Fruit fly (Drosophila melanogaster) whole organism, embryonic: ENCODE measurements around the gene LysRS.
A peak's percentile ranks its signal among the peaks of the same experiment; 100 is the strongest.

ENCODE experiments used
- Asciz ChIP-seq: fragments of 200-800 bp; sonication (Bioruptor generic); optimal IDR thresholded peaks from 2 replicates; lab custom pipeline; 2017; ENCODE audit warnings: missing biosample characterization, mild to moderate bottlenecking, missing genetic modification characterization, missing genetic modification reagents
- B-H2 ChIP-seq: fragments of 200-800 bp; sonication (Bioruptor generic); optimal IDR thresholded peaks from 2 replicates; lab custom pipeline; 2018; ENCODE audit warnings: missing biosample characterization, mild to moderate bottlenecking, missing genetic modification characterization
- CG11504 ChIP-seq: fragments of 200-800 bp; sonication (Bioruptor generic); optimal IDR thresholded peaks from 3 replicates; lab custom pipeline; 2019; ENCODE audit warnings: missing biosample characterization, mild to moderate bottlenecking, missing genetic modification characterization, moderate library complexity
- CG12236 ChIP-seq: fragments of 200-800 bp; sonication (Bioruptor generic); optimal IDR thresholded peaks from 2 replicates; lab custom pipeline; 2016; ENCODE audit warnings: missing biosample characterization, missing genetic modification characterization
- CG12299 ChIP-seq: fragments of 200-800 bp; sonication (Bioruptor generic); optimal IDR thresholded peaks from 2 replicates; lab custom pipeline; 2018; ENCODE audit warnings: missing biosample characterization, mild to moderate bottlenecking, missing genetic modification characterization
- CG12659 ChIP-seq: fragments of 200-800 bp; sonication (Bioruptor generic); optimal IDR thresholded peaks from 3 replicates; lab custom pipeline; 2017; ENCODE audit warnings: mild to moderate bottlenecking, missing biosample characterization, missing genetic modification reagents, missing genetic modification characterization
- CG13123 ChIP-seq: fragments of 200-800 bp; sonication (Bioruptor generic); optimal IDR thresholded peaks from 2 replicates; lab custom pipeline; 2016; ENCODE audit warnings: missing biosample characterization, missing genetic modification characterization
- CG15011 ChIP-seq: fragments of 200-800 bp; sonication (Bioruptor generic); optimal IDR thresholded peaks from 3 replicates; lab custom pipeline; 2018; ENCODE audit warnings: missing biosample characterization, mild to moderate bottlenecking, missing genetic modification characterization
- CG31365 ChIP-seq: fragments of 200-800 bp; sonication (Bioruptor generic); optimal IDR thresholded peaks from 2 replicates; lab custom pipeline; 2018; ENCODE audit warnings: missing biosample characterization, mild to moderate bottlenecking, missing genetic modification characterization
- CG32532 ChIP-seq: fragments of 200-800 bp; sonication (Bioruptor generic); IDR thresholded peaks from 2 replicates; pipeline ENCODE4 v1.3.6; 2022; ENCODE audit warnings: missing biosample characterization, missing genetic modification characterization
- CG33557 ChIP-seq: fragments of 200-800 bp; sonication (Bioruptor generic); optimal IDR thresholded peaks from 2 replicates; lab custom pipeline; 2019; ENCODE audit warnings: missing biosample characterization, mild to moderate bottlenecking, missing genetic modification characterization, moderate library complexity
- CG4424 ChIP-seq: fragments of 200-800 bp; sonication (Bioruptor generic); optimal IDR thresholded peaks from 3 replicates; lab custom pipeline; 2016; ENCODE audit warnings: missing biosample characterization, missing genetic modification characterization
- CG4854 ChIP-seq: fragments of 200-800 bp; sonication (Bioruptor generic); optimal IDR thresholded peaks from 2 replicates; lab custom pipeline; 2016; ENCODE audit warnings: missing biosample characterization, missing genetic modification characterization, inconsistent platforms
- CG5245 ChIP-seq: fragments of 200-800 bp; sonication (Bioruptor generic); optimal IDR thresholded peaks from 3 replicates; lab custom pipeline; 2016; ENCODE audit warnings: missing biosample characterization, missing genetic modification characterization
- CG7786 ChIP-seq: fragments of 200-800 bp; sonication (Bioruptor generic); optimal IDR thresholded peaks from 2 replicates; lab custom pipeline; 2016; ENCODE audit warnings: missing biosample characterization, missing genetic modification characterization
- CG7987 ChIP-seq: fragments of 200-800 bp; sonication (Bioruptor generic); optimal IDR thresholded peaks from 2 replicates; lab custom pipeline; 2018; ENCODE audit warnings: missing biosample characterization, mild to moderate bottlenecking, missing genetic modification characterization, moderate library complexity
- CkIIα-i1 ChIP-seq: fragments of 200-800 bp; sonication (Bioruptor generic); IDR thresholded peaks from 2 replicates; pipeline ENCODE4 v1.3.6; 2022; ENCODE audit warnings: missing biosample characterization, missing genetic modification characterization
- Deaf1 ChIP-seq: fragments of 200-800 bp; optimal IDR thresholded peaks from 3 replicates; lab custom pipeline; 2019; ENCODE audit warnings: missing biosample characterization, mild to moderate bottlenecking, missing genetic modification characterization, moderate library complexity
- Dip3 ChIP-seq: fragments of 200-800 bp; sonication (Bioruptor generic); optimal IDR thresholded peaks from 3 replicates; lab custom pipeline; 2016; ENCODE audit warnings: missing biosample characterization, missing genetic modification characterization
- Dll ChIP-seq: fragments of 200-800 bp; sonication (Bioruptor generic); IDR thresholded peaks from 4 replicates; pipeline ENCODE4 v1.3.6; 2022; ENCODE audit warnings: missing biosample characterization, missing genetic modification characterization; ENCODE audit not compliant: partially characterized antibody
- Dref ChIP-seq: fragments of 200-800 bp; sonication (Bioruptor generic); IDR thresholded peaks from 2 replicates; pipeline ENCODE4 v1.3.6; 2022; ENCODE audit warnings: missing biosample characterization, missing genetic modification characterization
- ERR ChIP-seq: fragments of 200-800 bp; sonication (Bioruptor generic); optimal IDR thresholded peaks from 2 replicates; lab custom pipeline; 2016; ENCODE audit warnings: missing biosample characterization, missing genetic modification characterization
- Fer2 ChIP-seq: fragments of 200-800 bp; sonication (Bioruptor generic); optimal IDR thresholded peaks from 2 replicates; lab custom pipeline; 2018; ENCODE audit warnings: missing biosample characterization, mild to moderate bottlenecking, missing genetic modification characterization, moderate library complexity
- Fer3 ChIP-seq: fragments of 200-800 bp; sonication (Bioruptor generic); optimal IDR thresholded peaks from 2 replicates; lab custom pipeline; 2018; ENCODE audit warnings: missing biosample characterization, mild to moderate bottlenecking, missing genetic modification characterization, moderate library complexity
- HLH3B ChIP-seq: fragments of 200-800 bp; sonication (Bioruptor generic); IDR thresholded peaks from 2 replicates; pipeline ENCODE4 v1.3.6; 2022; ENCODE audit warnings: missing biosample characterization, missing genetic modification characterization
- Jarid2 ChIP-seq: fragments of 200-800 bp; sonication (Bioruptor generic); optimal IDR thresholded peaks from 3 replicates; lab custom pipeline; 2017; ENCODE audit warnings: mild to moderate bottlenecking, missing biosample characterization, missing genetic modification reagents, missing genetic modification characterization
- Lim3 ChIP-seq: fragments of 200-800 bp; sonication (Bioruptor generic); IDR thresholded peaks from 2 replicates; pipeline ENCODE4 v1.3.6; 2022; ENCODE audit warnings: missing biosample characterization, missing genetic modification characterization
- Max ChIP-seq: fragments of 200-800 bp; sonication (Bioruptor generic); optimal IDR thresholded peaks from 2 replicates; lab custom pipeline; 2016; ENCODE audit warnings: missing biosample characterization, mild to moderate bottlenecking, missing genetic modification characterization
- Sin3A ChIP-seq: fragments of >200 bp; optimal IDR thresholded peaks from 2 replicates; lab custom pipeline; 2018
- Ssrp ChIP-seq: fragments of 200-800 bp; sonication (Bioruptor generic); optimal IDR thresholded peaks from 2 replicates; lab custom pipeline; 2018; ENCODE audit warnings: missing biosample characterization, mild to moderate bottlenecking, missing genetic modification characterization, moderate library complexity
- Stat92E ChIP-seq, 3 experiments: fragments of >200 bp in 2 of 3; fragments of 200-800 bp in 1 of 3; sonication (Bioruptor generic) in 1 of 3; optimal IDR thresholded peaks; 2 replicates each; lab custom pipeline; 2017 to 2019; ENCODE audit warnings: missing biosample characterization in 3 of 3, missing genetic modification characterization in 3 of 3, mild to moderate bottlenecking in 1 of 3, moderate library complexity in 1 of 3
- abd-A ChIP-seq: fragments of 200-800 bp; sonication (Bioruptor generic); optimal IDR thresholded peaks from 3 replicates; lab custom pipeline; 2019; ENCODE audit warnings: missing biosample characterization, mild to moderate bottlenecking, missing genetic modification characterization, moderate library complexity
- ase ChIP-seq: fragments of 200-800 bp; sonication (Bioruptor generic); IDR thresholded peaks from 3 replicates; pipeline ENCODE4 v1.3.6; 2022; ENCODE audit warnings: missing biosample characterization, missing genetic modification characterization
- bcd ChIP-seq: fragments of 200-800 bp; sonication (Bioruptor generic); optimal IDR thresholded peaks from 2 replicates; lab custom pipeline; 2017; ENCODE audit warnings: missing biosample characterization, mild to moderate bottlenecking, missing genetic modification characterization
- ci ChIP-seq: fragments of 200-800 bp; sonication (Bioruptor generic); IDR thresholded peaks from 3 replicates; pipeline ENCODE4 v1.3.6; 2022; ENCODE audit warnings: missing biosample characterization, missing genetic modification characterization
- dimm ChIP-seq: fragments of 200-800 bp; sonication (Bioruptor generic); IDR thresholded peaks from 2 replicates; pipeline ENCODE4 v1.3.6; 2022; ENCODE audit warnings: missing biosample characterization, missing genetic modification characterization
- grau ChIP-seq: fragments of 200-800 bp; optimal IDR thresholded peaks from 3 replicates; lab custom pipeline; 2019; ENCODE audit warnings: missing biosample characterization, mild to moderate bottlenecking, missing genetic modification characterization, moderate library complexity
- gsb-n ChIP-seq: fragments of 200-800 bp; sonication (Bioruptor generic); optimal IDR thresholded peaks from 3 replicates; lab custom pipeline; 2018; ENCODE audit warnings: missing biosample characterization, mild to moderate bottlenecking, missing genetic modification characterization
- gt ChIP-seq: fragments of 200-800 bp; sonication (Bioruptor generic); IDR thresholded peaks from 2 replicates; pipeline ENCODE4 v1.3.6; 2022; ENCODE audit warnings: missing biosample characterization, missing genetic modification characterization
- kni ChIP-seq: fragments of 200-800 bp; sonication (Bioruptor generic); optimal IDR thresholded peaks from 3 replicates; lab custom pipeline; 2017; ENCODE audit warnings: mild to moderate bottlenecking, missing biosample characterization, missing genetic modification reagents, missing genetic modification characterization
- maf-S ChIP-seq: fragments of 200-800 bp; sonication (Bioruptor generic); optimal IDR thresholded peaks from 2 replicates; lab custom pipeline; 2016; ENCODE audit warnings: missing biosample characterization, missing genetic modification characterization
- onecut ChIP-seq: fragments of 200-800 bp; sonication (Bioruptor generic); IDR thresholded peaks from 2 replicates; pipeline ENCODE4 v1.3.6; 2022; ENCODE audit warnings: missing biosample characterization, missing genetic modification characterization
- peb ChIP-seq: fragments of 200-800 bp; sonication (Bioruptor generic); IDR thresholded peaks from 2 replicates; pipeline ENCODE4 v1.3.6; 2022; ENCODE audit warnings: missing biosample characterization, missing genetic modification characterization
- pros ChIP-seq: fragments of 200-800 bp; sonication (Bioruptor generic); optimal IDR thresholded peaks from 3 replicates; lab custom pipeline; 2019; ENCODE audit warnings: missing biosample characterization, mild to moderate bottlenecking, missing genetic modification characterization, moderate library complexity
- pzg ChIP-seq: fragments of 200-800 bp; sonication (Bioruptor generic); optimal IDR thresholded peaks from 3 replicates; lab custom pipeline; 2018; ENCODE audit warnings: missing biosample characterization, mild to moderate bottlenecking, missing genetic modification characterization, moderate library complexity
- sug ChIP-seq: fragments of 200-800 bp; optimal IDR thresholded peaks from 2 replicates; lab custom pipeline; 2019; ENCODE audit warnings: missing biosample characterization, mild to moderate bottlenecking, missing genetic modification characterization, moderate library complexity
- trem ChIP-seq: fragments of 200-800 bp; optimal IDR thresholded peaks from 3 replicates; lab custom pipeline; 2019; ENCODE audit warnings: missing biosample characterization, mild to moderate bottlenecking, missing genetic modification characterization, moderate library complexity
- vfl ChIP-seq: fragments of 200-800 bp; sonication (Bioruptor generic); optimal IDR thresholded peaks from 2 replicates; lab custom pipeline; 2016; ENCODE audit warnings: missing biosample characterization, missing genetic modification characterization
- zen2 ChIP-seq: fragments of 200-800 bp; sonication (Bioruptor generic); IDR thresholded peaks from 3 replicates; pipeline ENCODE4 v1.3.6; 2022; ENCODE audit warnings: missing biosample characterization, missing genetic modification characterization; ENCODE audit not compliant: partially characterized antibody

The LysRS gene

DNA sequence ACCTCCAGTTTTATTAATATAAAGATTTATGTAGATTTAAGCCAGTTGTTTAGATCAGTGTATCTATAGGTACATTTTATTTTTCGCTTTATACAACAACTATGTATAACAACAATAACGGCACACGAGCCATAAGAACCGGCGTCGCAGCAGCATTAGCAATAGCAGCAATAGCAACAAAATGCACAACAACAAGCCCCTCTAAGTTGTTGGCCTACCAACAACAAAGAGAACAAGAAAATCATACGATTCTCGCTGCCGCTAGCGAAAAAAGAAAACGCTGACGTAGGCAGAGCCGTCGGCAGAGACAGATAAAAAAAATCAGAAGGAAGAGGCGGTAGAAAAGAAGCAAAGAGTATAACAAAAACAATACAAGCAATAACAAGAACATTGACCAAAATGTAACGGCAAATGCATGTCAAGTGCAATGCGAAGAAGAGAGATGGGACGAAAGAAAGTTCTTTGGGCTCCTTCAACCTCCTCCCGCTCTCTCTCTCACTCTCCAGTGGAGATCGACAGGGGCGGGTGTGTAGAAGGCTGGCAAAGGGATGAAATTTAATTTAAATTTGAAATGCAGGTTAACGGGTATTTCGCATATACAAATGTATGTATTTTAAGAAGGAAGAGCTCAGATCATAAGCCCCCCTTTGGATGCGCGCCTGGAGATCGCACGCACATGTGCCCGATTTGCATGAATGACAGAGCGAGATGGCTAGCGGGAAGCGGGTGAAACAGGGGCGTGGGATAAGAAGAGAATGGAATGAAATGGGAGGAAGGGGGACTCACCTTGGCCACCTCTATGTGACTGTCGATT, 29.8 kb downstream of the LysRS start (continued):
- TF ChIP-seq CG12299 (tag; lab: Kevin White, UChicago) (peak; percentile 92), abd-A (peak; percentile 41), pzg (peak; percentile 26), maf-S (GFP tag; lab: Kevin White, UChicago) (peak; percentile 98), CG7987 (GFP tag; lab: Kevin White, UChicago) (peak; percentile 94), onecut (GFP tag; lab: Robert Waterston, UW) (peak; percentile 96), CG11504 (tag; lab: Kevin White, UChicago) (peak; percentile 96), bcd (GFP tag; lab: Kevin White, UChicago) (peak; percentile 98), pros (GFP tag; lab: Kevin White, UChicago) (peak; percentile 89), Dip3 (GFP tag; lab: Kevin White, UChicago) (peak; percentile 98), peb (GFP tag; lab: Robert Waterston, UW) (peak; percentile 98), Dref (peak; percentile 48), CG12236 (GFP tag; lab: Kevin White, UChicago) (peak; percentile 96), ase (GFP tag; lab: Robert Waterston, UW) (peak; percentile 98), B-H2 (peak; percentile 67), gt (GFP tag; lab: Robert Waterston, UW) (peak; percentile 99), grau (peak; percentile 97), gsb-n (peak; percentile 98), CG31365 (peak; percentile 86), CG5245 (GFP tag; lab: Kevin White, UChicago) (peak; percentile 98), CG12659 (peak; percentile 98), Jarid2 (GFP tag; lab: Kevin White, UChicago) (peak; percentile 84), CG4854 (GFP tag; lab: Kevin White, UChicago) (peak; percentile 96), CG13123 (GFP tag; lab: Kevin White, UChicago) (peak; percentile 98), CG33557 (peak; percentile 94), Dll (GFP tag; lab: Robert Waterston, UW) (no peak), CG7786 (peak; percentile 99), Max (peak; percentile 94), CG32532 (peak; percentile 99), Asciz (GFP tag; lab: Kevin White, UChicago) (peak; percentile 95), Fer3 (tag; lab: Kevin White, UChicago) (peak; percentile 97), Ssrp (tag; lab: Kevin White, UChicago) (peak; percentile 99), Deaf1 (tag; lab: Kevin White, UChicago) (peak; percentile 74), Lim3 (GFP tag; lab: Robert Waterston, UW) (peak; percentile 94), ci (GFP tag; lab: Robert Waterston, UW) (peak; percentile 100), sug (tag; lab: Kevin White, UChicago) (peak; percentile 77), zen2 (no peak), CkIIα-i1 (peak; percentile 85), vfl (GFP tag; lab: Kevin White, UChicago) (peak; percentile 98), Sin3A (lab: Kevin White, UChicago) (no peak), CG15011 (GFP tag; lab: Kevin White, UChicago) (peak; percentile 94), CG4424 (GFP tag; lab: Kevin White, UChicago) (peak; percentile 98), kni (GFP tag; lab: Kevin White, UChicago) (peak; percentile 96), ERR (GFP tag; lab: Kevin White, UChicago) (peak; percentile 95), dimm (GFP tag; lab: Robert Waterston, UW) (peak; percentile 98), Fer2 (peak; percentile 91), Stat92E (GFP tag; optimal IDR thresholded peaks at IDR 0.05; lab: Kevin White, UChicago) (peak in 2 of 3 experiments; percentile 21 to 94), HLH3B (GFP tag; lab: Robert Waterston, UW) (peak; percentile 98), trem (tag; lab: Kevin White, UChicago) (peak; percentile 95)
